Worm (Caenorhabditis elegans): ENCODE results near the gene srsx-9.

Gene srsx-9

DNA sequence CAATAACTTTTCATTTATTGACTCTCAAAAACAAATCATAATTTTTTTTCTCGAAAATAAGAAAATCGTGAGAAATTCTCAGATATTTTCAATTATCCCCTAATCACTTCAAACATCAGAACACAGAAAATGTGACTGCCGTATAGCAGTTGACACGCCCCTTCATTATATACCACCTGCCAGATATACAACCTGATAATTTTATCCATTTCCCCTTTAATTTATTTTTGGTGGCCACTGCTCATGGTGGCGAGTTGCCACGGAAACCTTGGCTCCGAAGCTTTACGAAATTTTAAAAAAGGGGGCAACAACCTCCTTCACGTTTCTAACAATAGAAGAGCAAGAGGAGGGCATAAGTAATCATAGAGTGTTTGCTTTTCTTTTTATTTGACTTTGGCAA, 43.9 kb upstream of the srsx-9 start:
- TF ChIP-seq nhr-41 (GFP tag; IDR thresholded peaks at IDR 0.05) (no peak), aha-1 (tag) (peak; percentile 58), nhr-11 (tag; optimal IDR thresholded peaks at IDR 0.05) (peak; percentile 43), F10B5.3 (tag; optimal IDR thresholded peaks at IDR 0.05) (no peak), unc-62 (GFP tag; optimal IDR thresholded peaks at IDR 0.05 in 1 of 2) (peak in 1 of 2 experiments; percentile 33), unc-62 (tag; optimal IDR thresholded peaks at IDR 0.05) (no peak)

- TF ChIP-seq daf-8 (GFP tag; IDR thresholded peaks at IDR 0.05), result no peak
- TF ChIP-seq nhr-25 (tag; optimal IDR thresholded peaks at IDR 0.05; ENCODE audit: borderline replicate concordance, insufficient read depth), result no peak
- TF ChIP-seq pqm-1 (tag; optimal IDR thresholded peaks at IDR 0.05), result peak; percentile 68
- peak in 1 of 2 experiments; percentile 88 for TF ChIP-seq unc-62 (GFP tag; optimal IDR thresholded peaks at IDR 0.05 in 1 of 2)
- TF ChIP-seq unc-62 (tag; optimal IDR thresholded peaks at IDR 0.05), result no peak
- TF ChIP-seq php-3 (GFP tag; IDR thresholded peaks at IDR 0.05), result peak; percentile 20; the same call in 1 of the 2 replicates
- no peak for TF ChIP-seq vab-7 (GFP tag; IDR thresholded peaks at IDR 0.05)
- TF ChIP-seq hlh-11 (tag; optimal IDR thresholded peaks at IDR 0.05), result peak; percentile 54
- no peak for TF ChIP-seq daf-16 (GFP tag; optimal IDR thresholded peaks at IDR 0.05)
- TF ChIP-seq daf-16 (tag; optimal IDR thresholded peaks at IDR 0.05), result peak; percentile 61
- peak in 1 of 2 experiments; percentile 42 for TF ChIP-seq mdl-1 (tag; optimal IDR thresholded peaks at IDR 0.05)
- TF ChIP-seq hif-1 (tag; optimal IDR thresholded peaks at IDR 0.05), result peak in 1 of 2 experiments; percentile 15
- peak; percentile 63 for TF ChIP-seq nhr-77 (tag; optimal IDR thresholded peaks at IDR 0.05)
- no peak for TF ChIP-seq lin-13 (GFP tag; optimal IDR thresholded peaks at IDR 0.05)
- peak; percentile 66 for TF ChIP-seq dmd-6 (GFP tag; IDR thresholded peaks at IDR 0.05)
- peak; percentile 53 for TF ChIP-seq nhr-28 (tag; optimal IDR thresholded peaks at IDR 0.05)
Observed at ce11 chrV:5012193-5012853, 39.5 kb upstream of the srsx-9 start, which contains the start of gene srr-6. TSS of gene srr-6 (plus strand) at chrV:5012803.

- TF ChIP-seq php-3 (GFP tag; IDR thresholded peaks at IDR 0.05) (no peak), mep-1 (tag; optimal IDR thresholded peaks at IDR 0.05) (no peak), lir-3 (tag; optimal IDR thresholded peaks at IDR 0.05) (no peak), dmd-6 (GFP tag; IDR thresholded peaks at IDR 0.05) (peak; percentile 9; the same call in 1 of the 2 replicates), D1046.2 (GFP tag; IDR thresholded peaks at IDR 0.05) (no peak)
Observed at ce11 chrV:5001386-5001785, 28.5 kb upstream of the srsx-9 start, which contains the start of gene srr-8. TSS of gene srr-8 (plus strand) at chrV:5001686.

ce11 chrV:5000406-5000805, 27.6 kb upstream of the srsx-9 start, which contains the start of gene ugt-7:
TSS of gene ugt-7 (minus strand) at chrV:5000566.
- TF ChIP-seq nhr-77 (tag; optimal IDR thresholded peaks at IDR 0.05) (peak; percentile 11), egl-27 (tag; optimal IDR thresholded peaks at IDR 0.05) (no peak), snpc-1.2 (GFP tag; IDR thresholded peaks at IDR 0.05) (no peak), lsy-2 (tag; optimal IDR thresholded peaks at IDR 0.05) (no peak), nhr-28 (tag; optimal IDR thresholded peaks at IDR 0.05) (peak; percentile 42), daf-12 (tag; optimal IDR thresholded peaks at IDR 0.05) (no peak), nhr-41 (GFP tag; IDR thresholded peaks at IDR 0.05) (no peak), zag-1 (tag; optimal IDR thresholded peaks at IDR 0.05) (no peak), unc-130 (GFP tag; optimal IDR thresholded peaks at IDR 0.05) (no peak), lin-1 (GFP tag; IDR thresholded peaks at IDR 0.05) (no peak), dmd-9 (GFP tag; IDR thresholded peaks at IDR 0.05) (no peak), sdz-12 (GFP tag; optimal IDR thresholded peaks at IDR 0.05) (no peak), D1046.2 (GFP tag; IDR thresholded peaks at IDR 0.05) (no peak), pqm-1 (tag; optimal IDR thresholded peaks at IDR 0.05) (peak; percentile 72), saeg-2 (GFP tag; IDR thresholded peaks at IDR 0.05) (no peak), spr-1 (tag; optimal IDR thresholded peaks at IDR 0.05) (no peak), nhr-237 (tag; optimal IDR thresholded peaks at IDR 0.05) (no peak), jun-1 (tag; optimal IDR thresholded peaks at IDR 0.05) (no peak), fkh-10 (GFP tag; optimal IDR thresholded peaks at IDR 0.05) (no peak), ceh-62 (tag; optimal IDR thresholded peaks at IDR 0.05) (no peak), fos-1 (tag; optimal IDR thresholded peaks at IDR 0.05) (no peak), unc-62 (GFP tag; optimal IDR thresholded peaks at IDR 0.05 in 1 of 2) (no peak), unc-62 (tag; optimal IDR thresholded peaks at IDR 0.05) (no peak), ztf-11 (tag; optimal IDR thresholded peaks at IDR 0.05) (no peak), zfp-2 (tag; optimal IDR thresholded peaks at IDR 0.05) (no peak), gei-8 (GFP tag; optimal IDR thresholded peaks at IDR 0.05) (no peak), ces-1 (GFP tag; optimal IDR thresholded peaks at IDR 0.05) (no peak), mxl-2 (GFP tag; conservative IDR thresholded peaks at IDR 0.05) (no peak)
